Fruit fly (Drosophila melanogaster) S2 (cell line): Measurements from ENCODE around the gene CG34325.

Source experiments
- CG8478 ChIP-seq: fragments of >200 bp; optimal IDR thresholded peaks from 2 replicates; lab custom pipeline; 2018
- CTCF ChIP-seq, 2 experiments: fragments of >200 bp; optimal IDR thresholded peaks; 2 replicates each; lab custom pipeline; 2018

- TF ChIP-seq CG8478 (lab: Kevin White, UChicago), result no peak
- TF ChIP-seq CTCF (optimal IDR thresholded peaks at IDR 0.05; lab: Kevin White, UChicago), result no peak
These were observed 9.6 kb upstream of the CG34325 start, which contains the start of gene TwdlX for dm6 chrX:16730791-16731190.
